Worm (Caenorhabditis elegans) whole organism, midembryonic: ENCODE data around the gene acy-3.

Source experiments
- flt-1 ChIP-seq: fragments of 200-800 bp; sonication (Bioruptor generic); IDR thresholded peaks from 2 replicates; pipeline ENCODE4 v1.3.6; 2022; ENCODE audit warnings: missing genetic modification characterization, missing compliant biosample characterization
- med-1 ChIP-seq: sonication (generic microtip); optimal IDR thresholded peaks from 2 replicates; lab custom pipeline; 2017; ENCODE audit warnings: missing genetic modification characterization, mild to moderate bottlenecking, missing compliant biosample characterization, antibody characterized with exemption, missing genetic modification reagents; ENCODE audit not compliant: insufficient read depth
- tab-1 ChIP-seq: fragments of 200-800 bp; sonication (Bioruptor generic); IDR thresholded peaks from 2 replicates; pipeline ENCODE4 v1.3.6; 2022; ENCODE audit warnings: missing genetic modification characterization, missing compliant biosample characterization
- ztf-23 ChIP-seq: fragments of 200-800 bp; sonication (Bioruptor generic); IDR thresholded peaks from 2 replicates; pipeline ENCODE4 v1.3.6; 2022; ENCODE audit warnings: missing genetic modification reagents, missing genetic modification characterization, missing compliant biosample characterization

DNA sequence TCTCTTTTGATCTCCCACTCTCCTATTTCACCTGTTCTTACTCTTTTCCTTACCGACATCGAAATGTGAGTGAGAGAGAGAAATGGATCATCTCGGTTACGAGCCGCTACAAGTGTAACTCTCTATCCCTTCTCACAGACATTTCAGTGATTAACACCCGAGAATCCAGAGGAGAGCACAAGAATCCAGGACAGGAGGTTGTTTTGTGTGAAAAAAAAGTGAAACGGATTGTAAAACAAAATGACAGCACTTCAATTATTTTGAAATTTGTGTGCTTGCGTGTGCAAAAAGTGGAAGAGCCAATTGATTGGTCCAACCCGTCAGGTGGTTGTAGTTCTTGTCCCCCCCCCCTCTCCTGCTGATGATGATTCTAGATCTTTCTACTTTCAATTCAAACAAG, 3.4 kb downstream of the acy-3 start:
- TF ChIP-seq med-1 (GFP tag; lab: Kevin White, UChicago) (no peak), flt-1 (no peak), tab-1 (GFP tag; lab: Robert Waterston, UW) (no peak), ztf-23 (GFP tag; lab: Robert Waterston, UW) (no peak)
